Worm (Caenorhabditis elegans) whole organism, L3 larva: ENCODE measurements around the gene F55G11.6.

Experiments
- R02D3.7 ChIP-seq: fragments of 150-350 bp; optimal IDR thresholded peaks from 2 replicates; lab custom pipeline; 2014; ENCODE audit warnings: missing biosample characterization, missing genetic modification characterization
- ZK546.5 ChIP-seq: sonication (generic microtip); optimal IDR thresholded peaks from 2 replicates; lab custom pipeline; 2017; ENCODE audit warnings: missing biosample characterization, missing genetic modification characterization
- aly-2 ChIP-seq: fragments of 150-350 bp; optimal IDR thresholded peaks from 2 replicates; lab custom pipeline; 2014; ENCODE audit warnings: missing biosample characterization, missing genetic modification characterization
- ceh-16 ChIP-seq: sonication (generic microtip); optimal IDR thresholded peaks from 2 replicates; lab custom pipeline; 2017; ENCODE audit warnings: missing biosample characterization, missing genetic modification characterization
- ceh-28 ChIP-seq: fragments of 150-350 bp; optimal IDR thresholded peaks from 2 replicates; lab custom pipeline; 2014; ENCODE audit warnings: missing biosample characterization, missing genetic modification reagents, missing genetic modification characterization
- ceh-82 ChIP-seq: fragments of 150-350 bp; optimal IDR thresholded peaks from 2 replicates; lab custom pipeline; 2014; ENCODE audit warnings: missing biosample characterization, missing genetic modification characterization
- ceh-9 ChIP-seq: sonication (generic microtip); optimal IDR thresholded peaks from 2 replicates; lab custom pipeline; 2018; ENCODE audit warnings: missing biosample characterization, missing genetic modification characterization
- egl-27 ChIP-seq: sonication (generic microtip); optimal IDR thresholded peaks from 4 replicates; lab custom pipeline; 2017; ENCODE audit warnings: missing biosample characterization, missing genetic modification reagents, missing genetic modification characterization
- elt-1 ChIP-seq: fragments of 150-350 bp; optimal IDR thresholded peaks from 2 replicates; lab custom pipeline; 2014; ENCODE audit warnings: missing biosample characterization, missing genetic modification characterization
- elt-2 ChIP-seq: sonication (generic microtip); optimal IDR thresholded peaks from 2 replicates; lab custom pipeline; 2016; ENCODE audit warnings: missing genetic modification reagents, mild to moderate bottlenecking, missing genetic modification characterization, missing compliant biosample characterization
- elt-3 ChIP-seq, 3 experiments: fragments of 150-350 bp in 1 of 3; sonication (generic microtip) in 2 of 3; optimal IDR thresholded peaks; 2 replicates in 2 of 3; 4 replicates in 1 of 3; lab custom pipeline; 2014 to 2017; ENCODE audit warnings: missing biosample characterization in 3 of 3, missing genetic modification characterization in 3 of 3
- eor-1 ChIP-seq, 2 experiments: fragments of 150-350 bp; optimal IDR thresholded peaks; 2 replicates each; lab custom pipeline; 2014 to 2018; ENCODE audit warnings: missing biosample characterization in 2 of 2, missing genetic modification characterization in 2 of 2
- fkh-10 ChIP-seq: sonication (generic microtip); optimal IDR thresholded peaks from 2 replicates; lab custom pipeline; 2017; ENCODE audit warnings: missing biosample characterization, missing genetic modification reagents, missing genetic modification characterization
- lin-15B ChIP-seq: fragments of 150-350 bp; optimal IDR thresholded peaks from 2 replicates; lab custom pipeline; 2014; ENCODE audit warnings: missing biosample characterization, missing genetic modification characterization
- lin-39 ChIP-seq: fragments of 150-350 bp; optimal IDR thresholded peaks from 2 replicates; lab custom pipeline; 2018; ENCODE audit warnings: missing biosample characterization, missing genetic modification reagents, missing genetic modification characterization
- lsy-12 ChIP-seq: sonication (generic microtip); optimal IDR thresholded peaks from 2 replicates; lab custom pipeline; 2016; ENCODE audit warnings: mild to moderate bottlenecking, missing genetic modification characterization, missing compliant biosample characterization
- mdl-1 ChIP-seq: fragments of 150-350 bp; optimal IDR thresholded peaks from 2 replicates; lab custom pipeline; 2014; ENCODE audit warnings: missing biosample characterization, missing genetic modification characterization
- nfya-1 ChIP-seq: sonication (generic microtip); optimal IDR thresholded peaks from 2 replicates; lab custom pipeline; 2017; ENCODE audit warnings: missing genetic modification characterization, mild to moderate bottlenecking, missing compliant biosample characterization, antibody characterized with exemption, moderate library complexity; ENCODE audit not compliant: insufficient read depth
- nhr-12 ChIP-seq: fragments of 150-350 bp; optimal IDR thresholded peaks from 2 replicates; lab custom pipeline; 2014; ENCODE audit warnings: missing biosample characterization, missing genetic modification characterization
- nhr-23 ChIP-seq: fragments of 150-350 bp; optimal IDR thresholded peaks from 2 replicates; lab custom pipeline; 2014; ENCODE audit warnings: missing biosample characterization, missing genetic modification reagents, missing genetic modification characterization
- nhr-237 ChIP-seq: fragments of 150-350 bp; optimal IDR thresholded peaks from 2 replicates; lab custom pipeline; 2014; ENCODE audit warnings: missing biosample characterization, missing genetic modification characterization
- nhr-25 ChIP-seq: sonication (generic microtip); optimal IDR thresholded peaks from 2 replicates; lab custom pipeline; 2017; ENCODE audit warnings: missing biosample characterization, missing genetic modification characterization
- nhr-28 ChIP-seq: fragments of 150-350 bp; optimal IDR thresholded peaks from 2 replicates; lab custom pipeline; 2014; ENCODE audit warnings: missing biosample characterization, missing genetic modification characterization
- nhr-43 ChIP-seq: sonication (generic microtip); optimal IDR thresholded peaks from 2 replicates; lab custom pipeline; 2016; ENCODE audit warnings: mild to moderate bottlenecking, missing genetic modification characterization, missing compliant biosample characterization; ENCODE audit not compliant: poor library complexity, severe bottlenecking
- nhr-67 ChIP-seq: fragments of 150-350 bp; optimal IDR thresholded peaks from 2 replicates; lab custom pipeline; 2014; ENCODE audit warnings: missing biosample characterization, missing genetic modification characterization
- pha-4 ChIP-seq: fragments of 150-350 bp; optimal IDR thresholded peaks from 2 replicates; lab custom pipeline; 2014; ENCODE audit warnings: missing biosample characterization, missing genetic modification reagents, missing genetic modification characterization
- pqm-1 ChIP-seq: fragments of 150-350 bp; optimal IDR thresholded peaks from 2 replicates; lab custom pipeline; 2017; ENCODE audit warnings: missing biosample characterization, missing genetic modification characterization, inconsistent platforms
- sea-2 ChIP-seq: fragments of 150-350 bp; sonication (generic microtip); optimal IDR thresholded peaks from 4 replicates; lab custom pipeline; 2014; ENCODE audit warnings: missing biosample characterization, missing genetic modification reagents, missing genetic modification characterization
- snpc-4 ChIP-seq: fragments of 150-350 bp; optimal IDR thresholded peaks from 2 replicates; lab custom pipeline; 2014; ENCODE audit warnings: missing biosample characterization, missing genetic modification characterization
- unc-39 ChIP-seq: sonication (generic microtip); optimal IDR thresholded peaks from 4 replicates; lab custom pipeline; 2017; ENCODE audit warnings: missing biosample characterization, missing genetic modification characterization
- unc-62 ChIP-seq: fragments of 150-350 bp; sonication (generic microtip); optimal IDR thresholded peaks from 4 replicates; lab custom pipeline; 2014; ENCODE audit warnings: missing biosample characterization, missing genetic modification reagents, missing genetic modification characterization
- zag-1 ChIP-seq: fragments of 150-350 bp; optimal IDR thresholded peaks from 2 replicates; lab custom pipeline; 2014; ENCODE audit warnings: missing biosample characterization, missing genetic modification characterization
- ztf-11 ChIP-seq: fragments of 150-350 bp; optimal IDR thresholded peaks from 2 replicates; lab custom pipeline; 2014; ENCODE audit warnings: missing biosample characterization, missing genetic modification characterization

Gene F55G11.6

DNA sequence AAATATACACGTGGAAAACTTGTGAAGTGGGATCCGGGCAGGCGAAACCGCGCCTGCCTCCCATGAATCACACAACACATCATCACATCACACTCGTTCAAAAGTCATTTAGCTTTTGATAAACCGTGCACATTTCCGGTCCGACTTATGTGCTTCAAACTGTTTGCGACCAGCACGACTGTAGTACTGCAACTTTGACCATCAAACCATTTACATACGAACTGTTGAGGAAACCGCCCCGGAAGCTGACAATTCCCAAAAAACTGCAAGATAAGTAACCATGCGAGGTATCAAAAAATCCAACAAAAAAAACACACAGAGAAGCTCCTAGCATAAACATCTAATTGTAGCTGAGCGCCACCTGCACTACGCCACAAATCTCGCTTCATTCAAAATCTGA lies 14.9 kb downstream of the F55G11.6 start:
- TF ChIP-seq lsy-12 (tag; lab: Kevin White, UChicago): no peak
- TF ChIP-seq lin-15B (tag; lab: Kevin White, UChicago): no peak
- no peak for TF ChIP-seq ZK546.5 (tag; lab: Kevin White, UChicago)
- no peak for TF ChIP-seq ceh-28 (tag; lab: Kevin White, UChicago)
- TF ChIP-seq elt-2 (tag; lab: Kevin White, UChicago): no peak
- TF ChIP-seq nfya-1 (tag; lab: Kevin White, UChicago): no peak
- no peak for TF ChIP-seq sea-2 (GFP tag; lab: Kevin White, UChicago)
- no peak for TF ChIP-seq zag-1
- no peak for TF ChIP-seq ceh-9 (tag; lab: Kevin White, UChicago)
- TF ChIP-seq lin-39: no peak
- no peak for TF ChIP-seq nhr-23
- no peak for TF ChIP-seq nhr-25 (tag; lab: Kevin White, UChicago)
- TF ChIP-seq nhr-28 (tag; lab: Kevin White, UChicago): no peak
- no peak for TF ChIP-seq pqm-1 (tag; lab: Kevin White, UChicago)
- no peak for TF ChIP-seq elt-1
- TF ChIP-seq, all 47 proteins: peak for 0

DNA sequence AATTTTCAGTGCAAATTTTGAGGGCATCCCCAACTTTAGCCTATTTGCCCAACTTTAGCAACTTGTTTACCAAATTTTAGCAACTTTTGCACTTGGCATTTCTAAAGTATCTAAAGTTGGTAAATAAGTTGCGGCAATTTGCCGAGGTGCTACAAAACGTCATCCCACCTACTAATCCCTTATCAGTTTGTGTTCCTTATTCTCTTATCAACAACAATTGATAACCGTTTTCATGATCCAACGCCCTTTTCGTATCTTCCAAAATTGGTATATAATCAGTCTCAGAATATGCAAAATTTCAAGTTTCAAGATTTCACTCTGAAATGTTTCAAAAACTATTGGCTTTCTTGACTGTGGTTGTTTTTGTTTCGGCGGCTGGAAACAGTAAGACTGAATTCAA lies 15.5 kb downstream of the F55G11.6 start, which contains the start of gene F55G11.4:
F55G11.4 (plus strand) TSS at position 289 of the 400 bp plus-strand sequence.
- TF ChIP-seq nhr-12 (no peak), elt-1 (no peak), unc-62 (GFP tag; lab: Kevin White, UChicago) (no peak), pqm-1 (tag; lab: Kevin White, UChicago) (peak; percentile 35), ceh-9 (tag; lab: Kevin White, UChicago) (no peak), fkh-10 (GFP tag; lab: Kevin White, UChicago) (no peak), ceh-16 (tag; lab: Kevin White, UChicago) (no peak), ceh-28 (tag; lab: Kevin White, UChicago) (no peak), elt-2 (tag; lab: Kevin White, UChicago) (peak; percentile 67), nhr-43 (no peak), ceh-82 (tag; lab: Kevin White, UChicago) (no peak)

DNA sequence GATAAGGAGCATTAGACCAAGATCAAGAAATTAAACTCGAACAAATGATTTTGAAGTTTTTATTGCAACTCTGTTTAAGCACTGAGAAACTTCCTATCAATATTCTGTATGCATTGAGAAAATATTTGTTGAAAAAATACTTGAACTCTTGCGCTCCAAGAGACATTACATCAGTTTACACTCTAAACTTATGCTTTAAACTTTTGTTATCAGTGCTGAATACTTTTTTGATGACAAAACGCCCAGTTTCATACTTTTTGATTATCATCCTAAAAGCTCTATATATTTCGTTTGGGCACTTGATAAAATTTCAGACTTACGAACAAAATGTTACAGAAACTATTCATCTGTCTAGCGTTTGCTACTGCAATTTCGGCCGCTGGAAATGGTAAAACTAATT lies 18.2 kb downstream of the F55G11.6 start, which contains the start of gene dod-17:
dod-17 (plus strand) TSS at position 323 of the 400 bp plus-strand sequence.
- TF ChIP-seq elt-2 (tag; lab: Kevin White, UChicago): peak; percentile 51
- no peak for TF ChIP-seq mdl-1

DNA sequence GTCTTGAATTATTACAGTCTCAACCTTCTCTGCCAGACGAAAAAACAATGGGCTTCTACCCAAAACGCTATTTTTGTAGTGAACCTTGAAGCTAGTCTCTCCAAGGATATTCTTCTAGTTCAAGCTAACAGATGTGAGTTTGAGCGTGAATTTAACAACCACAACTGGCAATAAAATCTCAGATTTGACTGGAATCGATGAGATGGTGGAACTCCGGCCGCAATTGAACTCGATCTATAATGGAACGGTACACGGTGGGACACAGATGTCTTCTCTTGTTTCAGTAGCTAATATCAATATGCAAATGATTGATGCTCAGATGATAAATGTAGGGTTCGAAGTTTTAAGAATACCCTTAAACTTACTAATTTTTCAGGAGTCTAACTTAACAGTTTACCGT lies 19.8 kb downstream of the F55G11.6 start:
- no peak for TF ChIP-seq elt-3 (tag; optimal IDR thresholded peaks at IDR 0.05; lab: Kevin White, UChicago)
- TF ChIP-seq nhr-237 (tag; lab: Kevin White, UChicago): no peak
- TF ChIP-seq ZK546.5 (tag; lab: Kevin White, UChicago): no peak
- TF ChIP-seq, all 47 proteins: peak for 0

DNA sequence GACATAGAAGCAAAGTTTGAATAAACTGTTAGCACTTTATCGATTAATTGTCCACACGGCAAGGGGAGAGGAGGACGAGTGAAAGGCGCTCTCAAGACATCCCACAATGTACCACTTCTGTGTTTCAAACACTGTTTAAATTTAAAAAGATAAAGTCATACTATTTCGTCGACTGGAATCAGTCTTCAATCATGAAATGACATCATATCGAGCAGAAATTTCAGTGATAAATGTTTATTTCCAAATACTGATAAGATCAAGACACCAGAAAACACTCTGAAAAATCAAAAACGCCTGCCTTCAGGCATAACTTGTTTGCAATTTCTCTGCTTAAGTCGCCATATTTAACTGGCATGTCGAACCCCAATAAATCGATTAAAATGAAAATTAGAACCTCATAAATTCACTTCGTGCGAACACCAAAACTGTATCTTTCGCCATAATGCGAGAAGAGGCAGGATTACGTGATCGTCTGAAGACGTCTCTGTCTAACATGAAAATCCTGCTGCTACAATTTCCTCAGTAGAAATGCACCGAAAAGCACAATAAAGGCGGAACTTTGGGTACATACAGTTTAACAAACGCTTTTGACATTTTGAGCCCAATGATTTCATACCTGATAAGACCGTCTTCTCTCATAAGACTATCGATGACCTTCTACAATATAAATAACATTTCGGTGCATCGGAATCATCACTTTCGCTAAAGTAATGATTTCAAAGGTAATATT lies 20.6 kb downstream of the F55G11.6 start, which contains the start of gene K10D11.2:
K10D11.2 (plus strand) TSS at position 680 of the 730 bp plus-strand sequence.
- TF ChIP-seq pha-4 (tag; lab: Kevin White, UChicago) (no peak), R02D3.7 (tag; lab: Kevin White, UChicago) (no peak), snpc-4 (no peak), elt-1 (no peak), pqm-1 (tag; lab: Kevin White, UChicago) (peak; percentile 51), elt-2 (tag; lab: Kevin White, UChicago) (peak; percentile 82), mdl-1 (no peak), eor-1 (tag; optimal IDR thresholded peaks at IDR 0.05; lab: Kevin White, UChicago) (no peak), nhr-237 (tag; lab: Kevin White, UChicago) (no peak), ztf-11 (tag; lab: Kevin White, UChicago) (no peak), nhr-67 (tag; lab: Kevin White, UChicago) (no peak), egl-27 (tag; lab: Kevin White, UChicago) (no peak), aly-2 (tag; lab: Kevin White, UChicago) (no peak), unc-39 (no peak), nhr-28 (tag; lab: Kevin White, UChicago) (no peak)
- TF ChIP-seq, all 47 proteins: peak for 2
